Fruit fly (Drosophila melanogaster): ENCODE measurements around the gene CG17350.
A peak's percentile ranks its signal among the peaks of the same experiment; 100 is the strongest.

Gene CG17350

DNA sequence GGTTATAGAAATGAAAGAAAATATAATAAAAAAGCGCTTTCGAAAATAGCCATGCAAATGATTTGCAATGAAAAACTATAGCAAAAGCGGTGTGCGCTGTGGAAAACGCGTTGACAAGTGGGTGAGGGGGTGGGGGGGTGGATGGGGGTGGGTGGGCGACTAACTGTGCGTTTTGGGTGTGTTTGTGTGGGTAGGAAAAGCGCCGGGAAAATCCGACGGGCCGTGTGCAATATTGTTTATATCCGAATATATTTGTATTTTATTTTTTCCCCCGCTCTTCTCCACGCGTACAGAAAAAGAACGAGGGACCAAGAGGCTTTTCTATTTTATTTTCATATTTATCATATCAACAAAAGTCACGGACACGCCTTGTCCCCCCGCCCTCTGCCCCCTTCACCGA lies 25.7 kb downstream of the CG17350 start:
- no peak for TF ChIP-seq psq (GFP tag; optimal IDR thresholded peaks at IDR 0.05)
- no peak for TF ChIP-seq jim (GFP tag; optimal IDR thresholded peaks at IDR 0.05)
- no peak for TF ChIP-seq h (GFP tag; optimal IDR thresholded peaks at IDR 0.05)
- TF ChIP-seq pan (optimal IDR thresholded peaks at IDR 0.05), result no peak
- no peak for TF ChIP-seq brk (GFP tag; optimal IDR thresholded peaks at IDR 0.05)
- no peak for TF ChIP-seq Dfd (GFP tag; optimal IDR thresholded peaks at IDR 0.05)
- TF ChIP-seq CG32264 (GFP tag; optimal IDR thresholded peaks at IDR 0.05), result no peak
- TF ChIP-seq Mio (GFP tag; optimal IDR thresholded peaks at IDR 0.05), result no peak
- TF ChIP-seq Dif (GFP tag; optimal IDR thresholded peaks at IDR 0.05; ENCODE audit: partially characterized antibody), result no peak
- TF ChIP-seq foxo (GFP tag; optimal IDR thresholded peaks at IDR 0.05), result no peak
- no peak for TF ChIP-seq dl (GFP tag; optimal IDR thresholded peaks at IDR 0.05; ENCODE audit: insufficient read depth in 1 of 2, partially characterized antibody in 2 of 2)
- no peak for TF ChIP-seq dmrt93B (GFP tag; optimal IDR thresholded peaks at IDR 0.05)
- no peak for TF ChIP-seq N (GFP tag; optimal IDR thresholded peaks at IDR 0.05)
- TF ChIP-seq GATAd (GFP tag; optimal IDR thresholded peaks at IDR 0.05), result no peak
- TF ChIP-seq sage (GFP tag; optimal IDR thresholded peaks at IDR 0.05), result no peak
- TF ChIP-seq OdsH (GFP tag; optimal IDR thresholded peaks at IDR 0.05), result no peak
- TF ChIP-seq CG9705 (GFP tag; optimal IDR thresholded peaks at IDR 0.05), result no peak
- TF ChIP-seq Sp1 (GFP tag; optimal IDR thresholded peaks at IDR 0.05), result no peak

DNA sequence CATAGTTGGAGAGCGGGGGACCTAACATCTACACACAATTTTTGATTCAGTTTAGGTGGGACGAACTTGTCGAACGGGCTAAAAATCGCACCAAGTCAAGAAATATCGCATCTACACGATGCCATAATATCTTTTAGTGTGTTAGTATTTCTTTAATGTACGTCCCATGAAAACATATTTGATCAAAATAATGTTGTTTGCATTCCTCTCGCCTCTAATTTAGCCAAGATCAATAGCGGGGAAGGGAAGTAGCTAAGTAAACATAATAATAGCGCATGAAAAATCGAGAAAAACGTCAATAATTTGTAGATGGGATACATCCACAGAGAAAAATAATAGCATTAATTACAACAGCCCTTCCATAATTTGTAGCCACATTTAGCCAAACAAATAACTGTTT lies 31.2 kb downstream of the CG17350 start:
- TF ChIP-seq sv (GFP tag; optimal IDR thresholded peaks at IDR 0.05) (no peak), h (GFP tag; optimal IDR thresholded peaks at IDR 0.05) (no peak), Sp1 (GFP tag; optimal IDR thresholded peaks at IDR 0.05) (no peak), Myc (optimal IDR thresholded peaks at IDR 0.05) (no peak), Dfd (GFP tag; optimal IDR thresholded peaks at IDR 0.05) (no peak), CG32264 (GFP tag; optimal IDR thresholded peaks at IDR 0.05) (no peak), psq (GFP tag; optimal IDR thresholded peaks at IDR 0.05) (no peak), ey (GFP tag; optimal IDR thresholded peaks at IDR 0.05) (no peak), woc (GFP tag; optimal IDR thresholded peaks at IDR 0.05) (no peak), Abd-B (GFP tag; optimal IDR thresholded peaks at IDR 0.05) (no peak)

DNA sequence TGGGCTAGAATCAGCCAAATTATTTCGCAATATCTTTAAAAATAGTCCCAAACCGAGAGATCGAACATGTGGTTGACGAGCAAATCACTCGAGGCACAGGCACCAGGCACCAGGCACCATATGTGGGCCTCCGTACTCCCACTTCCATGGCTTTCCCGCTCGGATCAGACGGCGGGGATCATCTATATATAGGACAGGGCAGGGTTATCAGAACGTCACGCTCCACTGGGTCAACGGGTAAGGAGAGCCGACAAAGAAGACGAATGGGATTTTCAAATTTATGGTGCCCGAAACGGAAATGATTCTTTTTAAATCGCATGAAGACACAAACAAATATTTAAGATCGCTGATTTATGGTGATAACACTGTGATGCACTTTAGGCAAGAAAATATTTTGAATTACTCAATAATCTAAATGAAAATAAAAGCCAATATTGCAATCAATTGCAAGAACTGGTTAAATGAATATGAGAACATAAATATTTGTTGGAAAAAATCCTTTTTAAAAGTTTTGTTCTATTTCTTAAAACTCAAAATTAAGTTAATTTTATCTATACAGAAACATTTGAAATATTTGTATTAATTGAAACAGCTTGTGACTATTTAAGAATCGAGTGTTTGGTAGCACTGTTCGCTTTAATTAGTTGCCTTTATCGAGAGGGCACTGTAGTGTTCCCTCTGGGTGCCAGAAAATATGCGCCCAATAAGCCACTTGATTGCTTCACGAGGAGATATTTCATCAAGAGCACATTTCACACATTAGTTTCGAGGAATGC lies 32.6 kb downstream of the CG17350 start:
- TF ChIP-seq tai (GFP tag; optimal IDR thresholded peaks at IDR 0.05) (no peak), jim (GFP tag; optimal IDR thresholded peaks at IDR 0.05) (no peak)

DNA sequence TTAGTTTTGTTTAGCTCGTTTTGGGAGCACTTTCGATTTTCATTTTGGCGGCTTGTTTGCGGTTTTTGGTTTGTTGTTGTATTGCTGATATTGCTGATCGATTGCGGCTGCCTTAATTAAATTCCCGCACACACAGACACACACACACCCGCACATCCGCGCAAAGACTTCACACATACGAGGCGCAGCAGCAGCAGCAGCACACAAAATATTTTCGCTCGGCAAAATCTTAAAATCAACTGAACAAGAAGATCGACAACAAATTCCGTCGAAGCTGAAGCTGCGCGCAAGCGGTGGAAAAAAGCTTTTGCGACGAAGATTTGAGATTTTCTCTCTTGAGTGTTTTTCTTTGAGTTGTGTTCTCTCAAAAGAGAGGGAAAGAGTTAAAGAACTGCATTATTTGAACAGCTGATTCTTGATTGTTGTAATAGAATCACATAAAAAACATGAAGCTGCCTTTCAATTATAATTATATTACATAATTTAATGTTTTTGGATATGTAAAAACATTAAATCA lies 33.6 kb downstream of the CG17350 start:
- TF ChIP-seq Dfd (GFP tag; optimal IDR thresholded peaks at IDR 0.05) (peak; percentile 76), Sp1 (GFP tag; optimal IDR thresholded peaks at IDR 0.05) (no peak)

DNA sequence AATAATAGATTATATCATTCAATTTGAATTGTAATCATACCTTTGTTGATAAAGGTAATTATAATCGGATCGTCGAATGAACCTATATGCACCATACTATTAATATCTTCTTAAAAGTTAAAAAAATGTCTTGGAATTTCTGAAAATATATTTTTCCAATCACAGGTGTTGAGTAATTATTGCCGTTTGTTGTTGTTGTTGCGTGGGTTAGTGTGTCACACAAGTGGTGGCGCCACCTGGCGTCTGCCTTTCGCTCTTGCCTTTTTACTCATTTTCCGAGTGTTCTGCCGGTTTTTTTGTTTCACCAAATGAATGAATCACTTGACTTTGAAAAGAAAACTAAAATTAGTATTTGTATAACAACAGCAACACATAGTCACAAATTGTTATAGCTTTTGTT lies 34.4 kb downstream of the CG17350 start:
- no peak for TF ChIP-seq sv (GFP tag; optimal IDR thresholded peaks at IDR 0.05)
- TF ChIP-seq lola (GFP tag; optimal IDR thresholded peaks at IDR 0.05), result no peak
- TF ChIP-seq woc (GFP tag; optimal IDR thresholded peaks at IDR 0.05), result no peak
- TF ChIP-seq fru (GFP tag; optimal IDR thresholded peaks at IDR 0.05), result no peak
- no peak for TF ChIP-seq CrebA (GFP tag; optimal IDR thresholded peaks at IDR 0.05; ENCODE audit: borderline replicate concordance)
- no peak for TF ChIP-seq GATAd (GFP tag; optimal IDR thresholded peaks at IDR 0.05)
- no peak for TF ChIP-seq pan (optimal IDR thresholded peaks at IDR 0.05)
- TF ChIP-seq tai (GFP tag; optimal IDR thresholded peaks at IDR 0.05), result no peak

DNA sequence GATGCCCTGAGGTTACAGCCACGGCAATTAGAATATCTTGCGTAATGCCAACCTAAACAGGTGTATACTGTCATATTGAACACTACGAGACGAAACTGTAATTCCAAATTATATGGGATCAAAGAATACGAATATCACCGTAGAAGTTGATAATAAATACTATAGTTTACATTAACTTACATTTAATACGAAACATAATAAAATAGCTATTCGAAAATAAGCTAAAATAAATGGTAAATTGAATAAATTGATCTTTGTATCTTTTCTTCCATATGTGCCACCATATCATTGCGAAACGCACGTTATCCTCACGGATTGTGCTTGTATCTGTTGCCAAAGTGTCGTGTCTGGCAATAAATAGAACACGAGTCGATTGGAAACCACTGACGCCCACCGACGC lies 35.1 kb downstream of the CG17350 start:
- TF ChIP-seq dmrt93B (GFP tag; optimal IDR thresholded peaks at IDR 0.05) (no peak), usp (GFP tag; optimal IDR thresholded peaks at IDR 0.05) (no peak), Sp1 (GFP tag; optimal IDR thresholded peaks at IDR 0.05) (no peak), Hr78 (GFP tag; optimal IDR thresholded peaks at IDR 0.05) (no peak), Mio (GFP tag; optimal IDR thresholded peaks at IDR 0.05) (no peak), woc (GFP tag; optimal IDR thresholded peaks at IDR 0.05) (no peak), Hnf4 (GFP tag; optimal IDR thresholded peaks at IDR 0.05) (no peak), br (GFP tag; optimal IDR thresholded peaks at IDR 0.05) (no peak), CG9705 (GFP tag; optimal IDR thresholded peaks at IDR 0.05) (no peak), foxo (GFP tag; optimal IDR thresholded peaks at IDR 0.05) (no peak), ey (GFP tag; optimal IDR thresholded peaks at IDR 0.05) (no peak), pan (optimal IDR thresholded peaks at IDR 0.05) (no peak), sage (GFP tag; optimal IDR thresholded peaks at IDR 0.05) (no peak), OdsH (GFP tag; optimal IDR thresholded peaks at IDR 0.05) (no peak), Jra (GFP tag; optimal IDR thresholded peaks at IDR 0.05) (no peak), jim (GFP tag; optimal IDR thresholded peaks at IDR 0.05) (no peak), sv (GFP tag; optimal IDR thresholded peaks at IDR 0.05) (no peak), Dif (GFP tag; optimal IDR thresholded peaks at IDR 0.05; ENCODE audit: partially characterized antibody) (no peak)

Measured in whole organism, wandering third instar larva.